Worm (Caenorhabditis elegans) whole organism, L4/young adult: ENCODE measurements around the gene mstr-2.

ENCODE experiments used
- dao-5 ChIP-seq: sonication (generic microtip); optimal IDR thresholded peaks from 2 replicates; lab custom pipeline; 2016; ENCODE audit warnings: missing genotype, missing genetic modification characterization, moderate library complexity, missing compliant biosample characterization
- him-1 ChIP-seq: sonication (generic microtip); optimal IDR thresholded peaks from 2 replicates; lab custom pipeline; 2016; ENCODE audit warnings: missing genotype, missing genetic modification reagents, missing genetic modification characterization, missing compliant biosample characterization

DNA sequence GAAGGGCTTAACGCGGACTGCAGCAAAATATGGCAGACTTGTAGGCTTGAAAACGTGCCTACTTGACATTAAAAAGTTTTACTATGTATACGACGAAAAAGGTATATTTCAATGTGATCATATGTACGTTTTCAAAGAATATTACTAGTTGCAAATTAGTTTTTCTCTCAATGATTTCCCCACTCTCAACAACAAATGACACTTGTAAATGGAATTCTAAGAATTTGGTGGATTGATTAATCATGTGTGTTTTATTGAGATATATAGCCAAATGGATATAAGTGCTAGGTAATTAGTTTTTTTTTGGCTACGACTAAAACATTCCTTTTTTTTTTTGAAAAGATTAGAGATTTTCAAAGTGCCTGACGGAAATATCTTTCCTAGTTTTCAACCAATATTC lies 18.4 kb downstream of the mstr-2 start:
- no peak for TF ChIP-seq dao-5 (tag; lab: Kevin White, UChicago)
- no peak for TF ChIP-seq him-1 (tag; lab: Kevin White, UChicago)
